Worm (Caenorhabditis elegans): ENCODE data around the gene pals-37.

The pals-37 gene

ce11 chrV:12412321-12412720 is 29.0 kb downstream of the pals-37 start:
- TF ChIP-seq isw-1 (GFP tag; IDR thresholded peaks at IDR 0.05) (no peak), blmp-1 (tag; optimal IDR thresholded peaks at IDR 0.05) (no peak), efl-1 (optimal IDR thresholded peaks at IDR 0.05) (no peak), efl-1 (GFP tag; optimal IDR thresholded peaks at IDR 0.05 in 1 of 2) (peak in 1 of 2 experiments; percentile 87), pqm-1 (tag; optimal IDR thresholded peaks at IDR 0.05) (no peak), aly-2 (tag; optimal IDR thresholded peaks at IDR 0.05) (no peak)

DNA sequence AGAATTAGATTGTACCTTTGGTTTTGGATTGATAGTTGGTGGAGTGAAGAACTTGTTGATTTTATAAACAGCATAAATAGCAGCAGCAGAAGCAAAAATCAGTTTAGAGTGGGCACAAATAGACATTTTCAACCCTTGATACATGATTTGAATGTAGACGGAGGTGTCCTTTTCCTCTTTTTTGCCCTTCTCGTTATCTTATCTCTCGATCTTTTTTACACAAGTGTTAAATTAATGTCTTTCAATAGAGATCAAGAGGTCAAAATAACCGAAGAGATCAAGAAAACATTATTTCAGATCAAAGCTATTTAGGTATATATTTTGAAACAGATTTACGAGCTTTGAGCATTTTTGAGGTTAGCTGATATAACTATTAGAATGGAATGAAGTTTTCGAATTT is 29.4 kb downstream of the pals-37 start, which contains the start of gene cdr-7:
Gene cdr-7 (minus strand): TSS at position 205 of the 400 bp plus-strand sequence.
- TF ChIP-seq lin-14 (GFP tag; optimal IDR thresholded peaks at IDR 0.05) = peak; percentile 41
- no peak for TF ChIP-seq ceh-88 (GFP tag; IDR thresholded peaks at IDR 0.05)
- TF ChIP-seq nhr-85 (tag) = peak; percentile 86
- peak in 3 of 6 experiments; percentile 7 to 80 (median 67) for TF ChIP-seq elt-3 (tag; optimal IDR thresholded peaks at IDR 0.05)
- no peak for TF ChIP-seq tbx-2 (tag; optimal IDR thresholded peaks at IDR 0.05)
- TF ChIP-seq nhr-20 (tag; optimal IDR thresholded peaks at IDR 0.05) = peak; percentile 0
- TF ChIP-seq fkh-4 (tag; optimal IDR thresholded peaks at IDR 0.05; ENCODE audit: borderline replicate concordance) = no peak
- no peak for TF ChIP-seq aly-2 (tag; optimal IDR thresholded peaks at IDR 0.05)

- TF ChIP-seq mep-1 (tag; optimal IDR thresholded peaks at IDR 0.05) (no peak), nhr-71 (tag; optimal IDR thresholded peaks at IDR 0.05) (peak; percentile 57), lin-14 (GFP tag; optimal IDR thresholded peaks at IDR 0.05) (peak; percentile 26), nhr-90 (tag; optimal IDR thresholded peaks at IDR 0.05; ENCODE audit: poor library complexity) (peak; percentile 34), elt-2 (tag; optimal IDR thresholded peaks at IDR 0.05) (no peak), tbx-2 (tag; optimal IDR thresholded peaks at IDR 0.05) (peak; percentile 6), ceh-63 (GFP tag; optimal IDR thresholded peaks at IDR 0.05) (no peak), nhr-20 (tag; optimal IDR thresholded peaks at IDR 0.05) (peak; percentile 61), nhr-85 (tag) (peak; percentile 69), snu-23 (GFP tag; optimal IDR thresholded peaks at IDR 0.05) (peak; percentile 17)
These were observed 30.8 kb downstream of the pals-37 start, which contains the start of gene hrg-2 for ce11 chrV:12410416-12411001. TSS of gene hrg-2 (minus strand) at chrV:12410513.

DNA sequence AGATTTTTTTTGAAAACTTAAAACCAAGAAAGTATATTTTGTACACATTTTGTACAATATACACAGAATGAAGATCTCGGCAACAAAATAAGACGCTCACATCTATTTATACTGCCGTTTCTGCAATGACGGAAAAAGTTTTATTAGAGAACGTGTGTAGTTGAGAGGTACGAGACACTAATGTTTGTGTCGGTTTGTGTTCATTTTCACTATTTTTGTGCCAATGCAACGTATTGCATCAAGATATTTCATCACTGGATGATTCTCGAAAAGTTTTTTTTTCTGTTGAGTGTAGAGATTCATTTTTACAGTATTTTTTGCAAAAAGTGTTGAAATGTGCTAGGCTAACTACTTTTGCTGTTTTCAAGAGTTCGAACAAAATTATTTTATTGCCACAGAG is 32.3 kb downstream of the pals-37 start:
- TF ChIP-seq alr-1 (tag; optimal IDR thresholded peaks at IDR 0.05; ENCODE audit: borderline replicate concordance) (no peak), elt-3 (tag; optimal IDR thresholded peaks at IDR 0.05) (peak in 1 of 6 experiments; percentile 0), nhr-20 (tag; optimal IDR thresholded peaks at IDR 0.05) (peak; percentile 45), lin-14 (GFP tag; optimal IDR thresholded peaks at IDR 0.05) (peak; percentile 72), nhr-28 (tag; optimal IDR thresholded peaks at IDR 0.05) (peak; percentile 17), mab-9 (GFP tag; IDR thresholded peaks at IDR 0.05) (no peak), lin-35 (GFP tag; optimal IDR thresholded peaks at IDR 0.05) (peak in 1 of 2 experiments; percentile 3), ceh-82 (tag; optimal IDR thresholded peaks at IDR 0.05) (peak in 1 of 3 experiments; percentile 12), nhr-47 (tag; optimal IDR thresholded peaks at IDR 0.05) (no peak), nhr-12 (tag; optimal IDR thresholded peaks at IDR 0.05) (no peak), unc-98 (GFP tag; IDR thresholded peaks at IDR 0.05) (no peak), efl-1 (optimal IDR thresholded peaks at IDR 0.05) (peak in 1 of 2 experiments; percentile 34), efl-1 (GFP tag; optimal IDR thresholded peaks at IDR 0.05 in 1 of 2) (no peak), blmp-1 (tag; optimal IDR thresholded peaks at IDR 0.05) (peak; percentile 48), nhr-85 (tag) (peak; percentile 66), unc-86 (tag; optimal IDR thresholded peaks at IDR 0.05) (no peak), snu-23 (GFP tag; optimal IDR thresholded peaks at IDR 0.05) (peak; percentile 37), xbp-1 (tag; optimal IDR thresholded peaks at IDR 0.05) (peak; percentile 62), nhr-71 (tag; optimal IDR thresholded peaks at IDR 0.05) (peak; percentile 17), skn-1 (tag; optimal IDR thresholded peaks at IDR 0.05) (peak; percentile 85)

- no peak for TF ChIP-seq sptf-1 (tag; optimal IDR thresholded peaks at IDR 0.05)
- no peak for TF ChIP-seq ces-1 (GFP tag; optimal IDR thresholded peaks at IDR 0.05)
- TF ChIP-seq mab-9 (GFP tag; IDR thresholded peaks at IDR 0.05) = no peak
- no peak for TF ChIP-seq ama-1 (optimal IDR thresholded peaks at IDR 0.05)
- no peak for TF ChIP-seq efl-3 (GFP tag; optimal IDR thresholded peaks at IDR 0.05)
- TF ChIP-seq nhr-19 (GFP tag; conservative IDR thresholded peaks at IDR 0.05) = no peak
- no peak for TF ChIP-seq egl-27 (tag; optimal IDR thresholded peaks at IDR 0.05)
- TF ChIP-seq nhr-71 (tag; optimal IDR thresholded peaks at IDR 0.05) = no peak
- no peak for TF ChIP-seq efl-1 (optimal IDR thresholded peaks at IDR 0.05)
- TF ChIP-seq efl-1 (GFP tag; optimal IDR thresholded peaks at IDR 0.05 in 1 of 2) = no peak
- no peak for TF ChIP-seq nhr-85 (tag)
- TF ChIP-seq lir-3 (tag; optimal IDR thresholded peaks at IDR 0.05; ENCODE audit: poor library complexity) = no peak
- TF ChIP-seq mdl-1 (tag; optimal IDR thresholded peaks at IDR 0.05) = no peak
- no peak for TF ChIP-seq pqm-1 (tag; optimal IDR thresholded peaks at IDR 0.05)
- no peak for TF ChIP-seq zip-4 (GFP tag; optimal IDR thresholded peaks at IDR 0.05)
- TF ChIP-seq F16B12.6 (tag; optimal IDR thresholded peaks at IDR 0.05) = no peak
- no peak for TF ChIP-seq unc-98 (GFP tag; IDR thresholded peaks at IDR 0.05)
- TF ChIP-seq nhr-90 (tag; optimal IDR thresholded peaks at IDR 0.05; ENCODE audit: poor library complexity) = no peak
These were observed 32.8 kb downstream of the pals-37 start, which contains the start of gene cdr-4 for ce11 chrV:12408525-12408924. TSS of gene cdr-4 (minus strand) at chrV:12408625.
